Worm (Caenorhabditis elegans) whole organism, L4 larva: ENCODE results near the gene F48F7.3.
"Not testable (repeated sequence)": the region's sequence is repeated elsewhere in the genome, so short reads cannot be mapped to it uniquely, and the experiment has no call there.

Experiments used
- D1046.2 ChIP-seq: fragments of 200-800 bp; sonication (Bioruptor generic); IDR thresholded peaks from 2 replicates; pipeline ENCODE4 v1.3.6; 2022; ENCODE audit warnings: missing genetic modification characterization, missing compliant biosample characterization
- F26F4.8 ChIP-seq: fragments of 200-800 bp; sonication (Bioruptor generic); conservative IDR thresholded peaks from 2 replicates; pipeline ENCODE4 v1.3.6; 2022; ENCODE audit warnings: missing genetic modification characterization, missing compliant biosample characterization
- F44E2.7 ChIP-seq: fragments of 200-800 bp; sonication (Bioruptor generic); IDR thresholded peaks from 2 replicates; pipeline ENCODE4 v2.1.2; 2022; ENCODE audit warnings: missing genetic modification characterization, missing compliant biosample characterization
- T26A8.4 ChIP-seq: fragments of 200-800 bp; sonication (Bioruptor generic); IDR thresholded peaks from 2 replicates; pipeline ENCODE4 v1.3.6; 2022; ENCODE audit warnings: missing genetic modification characterization, missing compliant biosample characterization
- Y105C5A.15 ChIP-seq: fragments of 200-800 bp; sonication (Bioruptor generic); IDR thresholded peaks from 2 replicates; pipeline ENCODE4 v1.3.6; 2022; ENCODE audit warnings: missing genetic modification characterization, missing compliant biosample characterization
- Y48G9A.11 ChIP-seq: fragments of 200-800 bp; sonication (Bioruptor generic); IDR thresholded peaks from 2 replicates; pipeline ENCODE4 v1.3.6; 2022; ENCODE audit warnings: missing genetic modification reagents, missing genetic modification characterization, missing compliant biosample characterization
- ZK337.2 ChIP-seq: fragments of 200-800 bp; sonication (Bioruptor generic); IDR thresholded peaks from 2 replicates; pipeline ENCODE4 v1.3.6; 2022; ENCODE audit warnings: missing genetic modification reagents, missing genetic modification characterization, missing compliant biosample characterization
- arid-1 ChIP-seq: fragments of 200-800 bp; sonication (Bioruptor generic); conservative IDR thresholded peaks from 2 replicates; pipeline ENCODE4 v1.3.6; 2022; ENCODE audit warnings: missing genetic modification reagents, missing genetic modification characterization, missing compliant biosample characterization
- ceh-20 ChIP-seq: fragments of 200-800 bp; sonication (Bioruptor generic); IDR thresholded peaks from 2 replicates; pipeline ENCODE4 v1.3.6; 2022; ENCODE audit warnings: missing genetic modification reagents, missing genetic modification characterization, missing compliant biosample characterization
- ctbp-1 ChIP-seq: fragments of 200-800 bp; sonication (Bioruptor generic); IDR thresholded peaks from 2 replicates; pipeline ENCODE4 v1.3.6; 2022; ENCODE audit warnings: missing genetic modification reagents, missing genetic modification characterization, missing compliant biosample characterization
- dmd-6 ChIP-seq: fragments of 200-800 bp; sonication (Bioruptor generic); IDR thresholded peaks from 2 replicates; pipeline ENCODE4 v1.3.6; 2022; ENCODE audit warnings: missing genetic modification reagents, missing genetic modification characterization, missing compliant biosample characterization
- dmd-8 ChIP-seq: fragments of 200-800 bp; sonication (Bioruptor generic); IDR thresholded peaks from 2 replicates; pipeline ENCODE4 v1.3.6; 2022; ENCODE audit warnings: missing genetic modification characterization, missing compliant biosample characterization
- dmd-9 ChIP-seq: fragments of 200-800 bp; sonication (Bioruptor generic); IDR thresholded peaks from 2 replicates; pipeline ENCODE4 v1.3.6; 2022; ENCODE audit warnings: missing genetic modification reagents, missing genetic modification characterization, missing compliant biosample characterization
- egl-43 ChIP-seq: fragments of 200-800 bp; sonication (Bioruptor generic); IDR thresholded peaks from 2 replicates; pipeline ENCODE4 v1.3.6; 2022; ENCODE audit warnings: missing genetic modification reagents, missing genetic modification characterization, missing compliant biosample characterization
- hlh-30 ChIP-seq: sonication (generic microtip); optimal IDR thresholded peaks from 2 replicates; lab custom pipeline; 2017; ENCODE audit warnings: antibody characterized with exemption, mild to moderate bottlenecking, missing genetic modification characterization, missing compliant biosample characterization; ENCODE audit not compliant: insufficient read depth
- hmg-1.1 ChIP-seq: fragments of 200-800 bp; sonication (Bioruptor generic); IDR thresholded peaks from 2 replicates; pipeline ENCODE4 v1.3.6; 2022; ENCODE audit warnings: missing genetic modification reagents, missing genetic modification characterization, missing compliant biosample characterization
- lim-7 ChIP-seq: fragments of 200-800 bp; sonication (Bioruptor generic); IDR thresholded peaks from 2 replicates; pipeline ENCODE4 v1.3.6; 2022; ENCODE audit warnings: missing genetic modification characterization, missing compliant biosample characterization
- lin-1 ChIP-seq: fragments of 200-800 bp; sonication (Bioruptor generic); IDR thresholded peaks from 2 replicates; pipeline ENCODE4 v1.3.6; 2022; ENCODE audit warnings: missing genetic modification reagents, missing genetic modification characterization, missing compliant biosample characterization
- lin-29 ChIP-seq: fragments of 200-800 bp; sonication (Bioruptor generic); IDR thresholded peaks from 2 replicates; pipeline ENCODE4 v1.3.6; 2022; ENCODE audit warnings: missing genetic modification reagents, missing genetic modification characterization, missing compliant biosample characterization
- lin-38 ChIP-seq: fragments of 200-800 bp; sonication (Bioruptor generic); IDR thresholded peaks from 2 replicates; pipeline ENCODE4 v1.3.6; 2022; ENCODE audit warnings: missing genetic modification reagents, missing genetic modification characterization, missing compliant biosample characterization
- madf-5 ChIP-seq, 2 experiments: fragments of 200-800 bp; sonication (Bioruptor generic); IDR thresholded peaks; 2 replicates each; pipeline ENCODE4 v1.3.6; 2022; ENCODE audit warnings: missing compliant biosample characterization in 2 of 2, missing genetic modification characterization in 2 of 2
- madf-9 ChIP-seq: fragments of 200-800 bp; sonication (Bioruptor generic); conservative IDR thresholded peaks from 2 replicates; pipeline ENCODE4 v1.3.6; 2022; ENCODE audit warnings: missing genetic modification reagents, missing genetic modification characterization, missing compliant biosample characterization
- mdt-29 ChIP-seq: fragments of 200-800 bp; sonication (Bioruptor generic); IDR thresholded peaks from 2 replicates; pipeline ENCODE4 v1.3.6; 2022; ENCODE audit warnings: missing genetic modification reagents, missing genetic modification characterization, missing compliant biosample characterization
- mes-2 ChIP-seq: sonication (generic microtip); optimal IDR thresholded peaks from 2 replicates; lab custom pipeline; 2016; ENCODE audit warnings: missing genotype, mild to moderate bottlenecking, missing genetic modification characterization, missing compliant biosample characterization; ENCODE audit not compliant: poor library complexity, severe bottlenecking
- mxl-2 ChIP-seq: fragments of 200-800 bp; sonication (Bioruptor generic); conservative IDR thresholded peaks from 2 replicates; pipeline ENCODE4 v1.3.6; 2022; ENCODE audit warnings: missing genetic modification reagents, missing genetic modification characterization, missing compliant biosample characterization
- nhr-41 ChIP-seq: fragments of 200-800 bp; sonication (Bioruptor generic); IDR thresholded peaks from 2 replicates; pipeline ENCODE4 v1.3.6; 2022; ENCODE audit warnings: missing genetic modification reagents, missing genetic modification characterization, missing compliant biosample characterization
- nhr-42 ChIP-seq: fragments of 200-800 bp; sonication (Bioruptor generic); IDR thresholded peaks from 2 replicates; pipeline ENCODE4 v1.3.6; 2022; ENCODE audit warnings: missing genetic modification characterization, missing compliant biosample characterization
- pha-4 ChIP-seq, 2 experiments: fragments of 150-350 bp in 1 of 2; fragments of 200-800 bp in 1 of 2; sonication (Bioruptor generic) in 1 of 2; IDR thresholded peaks in 1 of 2; optimal IDR thresholded peaks in 1 of 2; 2 replicates each; pipeline versions ENCODE4 v1.3.6 to Lab custom; 2014 to 2022; ENCODE audit warnings: missing genetic modification characterization in 2 of 2, missing genetic modification reagents in 2 of 2, missing biosample characterization in 1 of 2, missing compliant biosample characterization in 1 of 2
- php-3 ChIP-seq: fragments of 200-800 bp; sonication (Bioruptor generic); IDR thresholded peaks from 2 replicates; pipeline ENCODE4 v1.3.6; 2022; ENCODE audit warnings: missing genetic modification reagents, missing genetic modification characterization, missing compliant biosample characterization
- saeg-2 ChIP-seq: fragments of 200-800 bp; sonication (Bioruptor generic); IDR thresholded peaks from 2 replicates; pipeline ENCODE4 v1.3.6; 2022; ENCODE audit warnings: missing genetic modification reagents, missing genetic modification characterization, missing compliant biosample characterization
- snpc-1.2 ChIP-seq: fragments of 200-800 bp; sonication (Bioruptor generic); IDR thresholded peaks from 2 replicates; pipeline ENCODE4 v1.3.6; 2022; ENCODE audit warnings: missing genetic modification reagents, missing genetic modification characterization, missing compliant biosample characterization
- tra-1 ChIP-seq: fragments of 200-800 bp; sonication (Bioruptor generic); IDR thresholded peaks from 2 replicates; pipeline ENCODE4 v1.3.6; 2022; ENCODE audit warnings: missing genetic modification reagents, missing genetic modification characterization, missing compliant biosample characterization
- vab-7 ChIP-seq: fragments of 200-800 bp; sonication (Bioruptor generic); IDR thresholded peaks from 2 replicates; pipeline ENCODE4 v1.3.6; 2022; ENCODE audit warnings: missing genetic modification reagents, missing genetic modification characterization, missing compliant biosample characterization
- zfp-3 ChIP-seq: fragments of 200-800 bp; sonication (Bioruptor generic); conservative IDR thresholded peaks from 2 replicates; pipeline ENCODE4 v1.3.6; 2022; ENCODE audit warnings: missing genetic modification reagents, missing genetic modification characterization, missing compliant biosample characterization

The F48F7.3 gene

DNA sequence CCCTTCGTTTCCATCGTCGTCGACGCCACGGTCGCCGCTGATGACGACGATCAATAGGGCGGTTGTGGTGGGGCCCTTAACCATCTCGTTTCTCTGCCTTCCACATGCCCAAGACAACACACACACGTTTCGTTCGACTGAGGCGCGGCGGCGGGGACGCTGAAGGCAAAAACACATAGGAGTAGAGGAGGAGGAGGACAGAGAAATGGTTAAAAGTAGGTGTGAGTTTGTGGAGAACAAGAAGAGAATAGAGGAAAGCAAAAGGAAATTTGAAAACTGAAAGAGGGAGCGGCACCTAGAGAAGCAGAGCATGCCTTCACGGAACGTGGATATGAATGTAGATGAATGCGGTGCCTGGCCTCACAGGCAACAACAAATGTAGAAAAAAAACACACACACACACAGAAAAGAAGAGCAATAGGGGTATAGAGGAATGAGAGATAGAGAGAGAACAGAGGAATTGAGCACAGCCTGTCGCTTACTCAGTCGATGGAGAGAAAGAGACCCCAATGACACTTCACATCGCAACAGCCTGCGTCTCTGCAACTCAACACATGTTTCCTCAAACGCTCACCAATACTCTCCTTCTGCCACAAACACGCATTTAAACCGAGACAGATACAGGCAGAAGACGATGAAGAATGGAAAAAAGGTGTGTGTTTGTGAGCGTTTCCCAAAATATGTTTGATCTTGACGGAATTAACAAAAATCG is 6.1 kb downstream of the F48F7.3 start (continued):
- TF ChIP-seq Y48G9A.11 = no peak
- peak; percentile 59 for TF ChIP-seq hlh-30 (tag; lab: Kevin White, UChicago)
- TF ChIP-seq, all 104 proteins: peak for 46

DNA sequence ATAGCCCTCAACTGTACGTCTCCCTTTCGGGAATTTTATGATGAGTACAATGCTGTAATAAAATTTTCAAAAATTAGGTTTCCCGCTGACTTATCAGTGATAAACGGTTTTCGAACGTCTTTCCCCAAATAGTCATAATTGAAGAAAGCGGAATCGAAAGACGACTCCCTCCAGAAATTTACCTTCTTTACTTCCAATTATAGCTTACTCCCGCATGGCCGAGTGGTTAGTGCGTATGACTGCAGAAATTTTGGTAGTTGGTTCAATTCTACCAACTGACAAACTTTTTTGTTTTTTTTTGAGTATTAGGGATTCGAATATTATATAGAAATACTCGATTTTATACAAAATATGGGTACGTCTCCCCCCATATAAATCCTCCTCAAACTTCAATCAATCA is 9.8 kb downstream of the F48F7.3 start:
- TF ChIP-seq vab-7 (GFP tag; lab: Robert Waterston, UW) (peak; percentile 72), lin-38 (GFP tag; lab: Robert Waterston, UW) (peak; percentile 74), dmd-8 (GFP tag; lab: Robert Waterston, UW) (peak; percentile 90), pha-4 (GFP tag; IDR thresholded peaks at IDR 0.05; lab: Robert Waterston, UW) (peak; percentile 93), madf-9 (GFP tag; lab: Robert Waterston, UW) (peak; percentile 68), lin-1 (GFP tag; lab: Robert Waterston, UW) (peak; percentile 81), ceh-20 (GFP tag; lab: Robert Waterston, UW) (peak; percentile 48; the same call in 1 of the 2 replicates), ZK337.2 (GFP tag; lab: Robert Waterston, UW) (peak; percentile 52; the same call in 1 of the 2 replicates), Y48G9A.11 (peak; percentile 75), hmg-1.1 (GFP tag; lab: Robert Waterston, UW) (peak; percentile 32; the same call in 1 of the 2 replicates), zfp-3 (GFP tag; lab: Robert Waterston, UW) (0 out of 2 replicates have a peak, but pooled peaks have one; percentile 54), F26F4.8 (GFP tag; lab: Robert Waterston, UW) (peak; percentile 94), tra-1 (GFP tag; lab: Robert Waterston, UW) (peak; percentile 93), snpc-1.2 (GFP tag; lab: Robert Waterston, UW) (peak; percentile 89), dmd-9 (peak; percentile 86), F44E2.7 (GFP tag; lab: Robert Waterston, UW) (peak; percentile 76; the same call in 1 of the 2 replicates), php-3 (peak; percentile 76), saeg-2 (GFP tag; lab: Robert Waterston, UW) (peak; percentile 47; the same call in 1 of the 2 replicates), dmd-6 (GFP tag; lab: Robert Waterston, UW) (peak; percentile 52; the same call in 1 of the 2 replicates), madf-5 (GFP tag; IDR thresholded peaks at IDR 0.05; lab: Robert Waterston, UW) (peak; percentile 77 to 83; a peak in 3 of 4 replicates), egl-43 (GFP tag; lab: Robert Waterston, UW) (peak; percentile 90), nhr-41 (GFP tag; lab: Robert Waterston, UW) (peak; percentile 87), arid-1 (GFP tag; lab: Robert Waterston, UW) (peak; percentile 75), D1046.2 (GFP tag; lab: Robert Waterston, UW) (0 out of 2 replicates have a peak, but pooled peaks have one; percentile 51), nhr-42 (GFP tag; lab: Robert Waterston, UW) (peak; percentile 38; the same call in 1 of the 2 replicates), mxl-2 (0 out of 2 replicates have a peak, but pooled peaks have one; percentile 48), T26A8.4 (GFP tag; lab: Robert Waterston, UW) (peak; percentile 81), Y105C5A.15 (GFP tag; lab: Robert Waterston, UW) (peak; percentile 62; the same call in 1 of the 2 replicates), ctbp-1 (GFP tag; lab: Robert Waterston, UW) (peak; percentile 68; the same call in 1 of the 2 replicates), mdt-29 (GFP tag; lab: Robert Waterston, UW) (peak; percentile 62; the same call in 1 of the 2 replicates), lin-29 (GFP tag; lab: Robert Waterston, UW) (peak; percentile 33; the same call in 1 of the 2 replicates), lim-7 (peak; percentile 96), mes-2 (tag; lab: Kevin White, UChicago) (peak; percentile 24)
- not testable (repeated sequence) for TF ChIP-seq pha-4 (tag; optimal IDR thresholded peaks at IDR 0.05; lab: Kevin White, UChicago)
